Fruit fly (Drosophila melanogaster) whole organism, embryonic: ENCODE results near the gene Slh.

Source experiments
- CG11504 ChIP-seq: fragments of 200-800 bp; sonication (Bioruptor generic); optimal IDR thresholded peaks from 3 replicates; lab custom pipeline; 2019; ENCODE audit warnings: missing biosample characterization, mild to moderate bottlenecking, missing genetic modification characterization, moderate library complexity
- CG1233 ChIP-seq: fragments of 200-800 bp; sonication (Bioruptor generic); optimal IDR thresholded peaks from 4 replicates; lab custom pipeline; 2018; ENCODE audit warnings: missing biosample characterization, mild to moderate bottlenecking, missing genetic modification characterization
- CG13424 ChIP-seq: fragments of 200-800 bp; sonication (Bioruptor generic); optimal IDR thresholded peaks from 2 replicates; lab custom pipeline; 2019; ENCODE audit warnings: missing biosample characterization, mild to moderate bottlenecking, missing genetic modification characterization, moderate library complexity
- CG14050 ChIP-seq: fragments of 200-800 bp; sonication (Bioruptor generic); IDR thresholded peaks from 3 replicates; pipeline ENCODE4 v1.3.6; 2022; ENCODE audit warnings: missing biosample characterization, missing genetic modification characterization
- CG15269 ChIP-seq: fragments of 200-800 bp; sonication (Bioruptor generic); optimal IDR thresholded peaks from 2 replicates; lab custom pipeline; 2018; ENCODE audit warnings: missing biosample characterization, mild to moderate bottlenecking, missing genetic modification characterization, moderate library complexity
- CG15514 ChIP-seq: fragments of 200-800 bp; sonication (Bioruptor generic); optimal IDR thresholded peaks from 3 replicates; lab custom pipeline; 2017; ENCODE audit warnings: missing biosample characterization, missing genetic modification characterization, mild to moderate bottlenecking, moderate library complexity, missing genetic modification reagents
- CG18599 ChIP-seq: fragments of 200-800 bp; sonication (Bioruptor generic); optimal IDR thresholded peaks from 3 replicates; lab custom pipeline; 2017; ENCODE audit warnings: missing biosample characterization, missing genetic modification characterization, mild to moderate bottlenecking, moderate library complexity, missing genetic modification reagents
- CG2116 ChIP-seq: fragments of 200-800 bp; sonication (Bioruptor generic); optimal IDR thresholded peaks from 3 replicates; lab custom pipeline; 2018; ENCODE audit warnings: missing biosample characterization, mild to moderate bottlenecking, missing genetic modification characterization
- CG2120 ChIP-seq: fragments of 200-800 bp; sonication (Bioruptor generic); optimal IDR thresholded peaks from 3 replicates; lab custom pipeline; 2016; ENCODE audit warnings: missing biosample characterization, missing genetic modification characterization
- CG2875 ChIP-seq: fragments of 200-800 bp; sonication (Bioruptor generic); optimal IDR thresholded peaks from 2 replicates; lab custom pipeline; 2017; ENCODE audit warnings: missing biosample characterization, mild to moderate bottlenecking, missing genetic modification characterization, missing genetic modification reagents
- CG3065 ChIP-seq: fragments of 200-800 bp; sonication (Bioruptor generic); optimal IDR thresholded peaks from 2 replicates; lab custom pipeline; 2016; ENCODE audit warnings: missing biosample characterization, missing genetic modification characterization
- CG6813 ChIP-seq: fragments of 200-800 bp; sonication (Bioruptor generic); optimal IDR thresholded peaks from 2 replicates; lab custom pipeline; 2017; ENCODE audit warnings: missing biosample characterization, missing genetic modification characterization, mild to moderate bottlenecking, moderate library complexity, missing genetic modification reagents
- CG6854 ChIP-seq: fragments of 200-800 bp; sonication (Bioruptor generic); optimal IDR thresholded peaks from 3 replicates; lab custom pipeline; 2017; ENCODE audit warnings: missing biosample characterization, mild to moderate bottlenecking, missing genetic modification characterization
- CG7357 ChIP-seq: fragments of 200-800 bp; sonication (Bioruptor generic); IDR thresholded peaks from 3 replicates; pipeline ENCODE4 v1.3.6; 2022; ENCODE audit warnings: missing biosample characterization, missing genetic modification characterization
- CG7556 ChIP-seq: fragments of 200-800 bp; sonication (Bioruptor generic); optimal IDR thresholded peaks from 2 replicates; lab custom pipeline; 2017; ENCODE audit warnings: missing biosample characterization, mild to moderate bottlenecking, missing genetic modification characterization
- CG7839 ChIP-seq: fragments of 200-800 bp; sonication (Bioruptor generic); optimal IDR thresholded peaks from 3 replicates; lab custom pipeline; 2018; ENCODE audit warnings: missing biosample characterization, mild to moderate bottlenecking, missing genetic modification characterization, moderate library complexity
- CG8290 ChIP-seq, 3 experiments: fragments of 200-800 bp; sonication (Bioruptor generic); optimal IDR thresholded peaks; 2 replicates each; lab custom pipeline; 2016 to 2019; ENCODE audit warnings: missing biosample characterization in 3 of 3, missing genetic modification characterization in 3 of 3, mild to moderate bottlenecking in 2 of 3, moderate library complexity in 1 of 3
- CG8388 ChIP-seq: fragments of 200-800 bp; sonication (Bioruptor generic); optimal IDR thresholded peaks from 2 replicates; lab custom pipeline; 2019; ENCODE audit warnings: missing biosample characterization, mild to moderate bottlenecking, missing genetic modification characterization, moderate library complexity
- CG8924 ChIP-seq: fragments of 200-800 bp; optimal IDR thresholded peaks from 3 replicates; lab custom pipeline; 2019; ENCODE audit warnings: missing biosample characterization, mild to moderate bottlenecking, missing genetic modification characterization, moderate library complexity
- CG9817 ChIP-seq: fragments of 200-800 bp; sonication (Bioruptor generic); optimal IDR thresholded peaks from 2 replicates; lab custom pipeline; 2018; ENCODE audit warnings: missing biosample characterization, mild to moderate bottlenecking, missing genetic modification characterization, moderate library complexity
- Eip74EF ChIP-seq, 2 experiments: fragments of 200-800 bp in 1 of 2; fragments of >200 bp in 1 of 2; sonication (Bioruptor generic) in 1 of 2; optimal IDR thresholded peaks; 2 replicates each; lab custom pipeline; 2017 to 2019; ENCODE audit warnings: missing biosample characterization in 2 of 2, missing genetic modification characterization in 2 of 2, mild to moderate bottlenecking in 1 of 2, moderate library complexity in 1 of 2
- Elba2 ChIP-seq: fragments of 200-800 bp; sonication (Bioruptor generic); optimal IDR thresholded peaks from 3 replicates; lab custom pipeline; 2016; ENCODE audit warnings: missing biosample characterization, missing genetic modification characterization
- HLH54F ChIP-seq: fragments of 200-800 bp; sonication (Bioruptor generic); optimal IDR thresholded peaks from 3 replicates; lab custom pipeline; 2016; ENCODE audit warnings: missing biosample characterization, missing genetic modification characterization
- MESR4 ChIP-seq: fragments of 200-800 bp; sonication (Bioruptor generic); optimal IDR thresholded peaks from 2 replicates; lab custom pipeline; 2018; ENCODE audit warnings: missing biosample characterization, mild to moderate bottlenecking, missing genetic modification characterization, moderate library complexity
- Meics ChIP-seq: fragments of 200-800 bp; sonication (Bioruptor generic); optimal IDR thresholded peaks from 2 replicates; lab custom pipeline; 2017; ENCODE audit warnings: missing biosample characterization, mild to moderate bottlenecking, missing genetic modification characterization
- NfI ChIP-seq: fragments of 200-800 bp; sonication (Bioruptor generic); optimal IDR thresholded peaks from 3 replicates; lab custom pipeline; 2018; ENCODE audit warnings: missing biosample characterization, mild to moderate bottlenecking, missing genetic modification characterization, moderate library complexity
- Ptx1 ChIP-seq: fragments of 200-800 bp; sonication (Bioruptor generic); IDR thresholded peaks from 2 replicates; pipeline ENCODE4 v1.3.6; 2022; ENCODE audit warnings: missing biosample characterization, missing genetic modification characterization
- Xrp1 ChIP-seq: fragments of 200-800 bp; sonication (Bioruptor generic); IDR thresholded peaks from 2 replicates; pipeline ENCODE4 v1.3.6; 2022; ENCODE audit warnings: missing biosample characterization, missing genetic modification characterization
- al ChIP-seq: fragments of 200-800 bp; sonication (Bioruptor generic); IDR thresholded peaks from 2 replicates; pipeline ENCODE4 v1.3.6; 2022; ENCODE audit warnings: missing biosample characterization, missing genetic modification characterization
- br ChIP-seq: fragments of >200 bp; optimal IDR thresholded peaks from 2 replicates; lab custom pipeline; 2017
- caup ChIP-seq: fragments of 200-800 bp; sonication (Bioruptor generic); optimal IDR thresholded peaks from 3 replicates; lab custom pipeline; 2017; ENCODE audit warnings: missing biosample characterization, mild to moderate bottlenecking, missing genetic modification characterization, moderate library complexity; ENCODE audit not compliant: severe bottlenecking
- ci ChIP-seq: fragments of 200-800 bp; sonication (Bioruptor generic); IDR thresholded peaks from 3 replicates; pipeline ENCODE4 v1.3.6; 2022; ENCODE audit warnings: missing biosample characterization, missing genetic modification characterization
- dysf ChIP-seq: fragments of 200-800 bp; sonication (Bioruptor generic); IDR thresholded peaks from 3 replicates; pipeline ENCODE4 v1.3.6; 2022; ENCODE audit warnings: missing biosample characterization, missing genetic modification characterization
- eve ChIP-seq, 2 experiments: fragments of >200 bp; optimal IDR thresholded peaks; 2 replicates each; lab custom pipeline; 2017; ENCODE audit warnings: missing biosample characterization in 2 of 2, missing genetic modification characterization in 2 of 2
- grau ChIP-seq: fragments of 200-800 bp; optimal IDR thresholded peaks from 3 replicates; lab custom pipeline; 2019; ENCODE audit warnings: missing biosample characterization, mild to moderate bottlenecking, missing genetic modification characterization, moderate library complexity
- gro ChIP-seq: fragments of 200-800 bp; sonication (Bioruptor generic); optimal IDR thresholded peaks from 2 replicates; lab custom pipeline; 2016; ENCODE audit warnings: missing biosample characterization, missing genetic modification characterization
- lab ChIP-seq: fragments of 200-800 bp; sonication (Bioruptor generic); optimal IDR thresholded peaks from 3 replicates; lab custom pipeline; 2017; ENCODE audit warnings: missing biosample characterization, missing genetic modification characterization, mild to moderate bottlenecking, moderate library complexity, missing genetic modification reagents
- lilli ChIP-seq: fragments of 200-800 bp; sonication (Bioruptor generic); optimal IDR thresholded peaks from 3 replicates; lab custom pipeline; 2016; ENCODE audit warnings: missing biosample characterization, missing genetic modification characterization
- odd ChIP-seq: fragments of 200-800 bp; sonication (Bioruptor generic); optimal IDR thresholded peaks from 2 replicates; lab custom pipeline; 2017; ENCODE audit warnings: missing biosample characterization, mild to moderate bottlenecking, missing genetic modification characterization
- org-1 ChIP-seq: fragments of 200-800 bp; sonication (Bioruptor generic); optimal IDR thresholded peaks from 2 replicates; lab custom pipeline; 2017; ENCODE audit warnings: missing biosample characterization, missing genetic modification characterization
- prd ChIP-seq, 3 experiments: fragments of >200 bp in 2 of 3; fragments of 200-800 bp in 1 of 3; sonication (Bioruptor generic) in 1 of 3; optimal IDR thresholded peaks in 2 of 3; IDR thresholded peaks in 1 of 3; 2 replicates in 2 of 3; 3 replicates in 1 of 3; pipeline versions ENCODE4 v1.3.6 to Lab custom; 2017 to 2022; ENCODE audit warnings: missing biosample characterization in 1 of 3, missing genetic modification characterization in 1 of 3
- psq ChIP-seq: fragments of 200-800 bp; sonication (Bioruptor generic); optimal IDR thresholded peaks from 2 replicates; lab custom pipeline; 2017; ENCODE audit warnings: missing biosample characterization, missing genetic modification characterization
- row ChIP-seq: fragments of 200-800 bp; sonication (Bioruptor generic); IDR thresholded peaks from 3 replicates; pipeline ENCODE4 v1.3.6; 2022; ENCODE audit warnings: missing biosample characterization, missing genetic modification characterization
- salm ChIP-seq: fragments of 200-800 bp; sonication (Bioruptor generic); optimal IDR thresholded peaks from 2 replicates; lab custom pipeline; 2018; ENCODE audit warnings: missing biosample characterization, mild to moderate bottlenecking, missing genetic modification characterization
- sens ChIP-seq: fragments of 200-800 bp; sonication (Bioruptor generic); peaks from one replicate; lab custom pipeline; 2016; ENCODE audit warnings: missing biosample characterization, missing genetic modification characterization
- sens-2 ChIP-seq: fragments of 200-800 bp; sonication (Bioruptor generic); IDR thresholded peaks from 2 replicates; pipeline ENCODE4 v1.3.6; 2022; ENCODE audit warnings: missing biosample characterization, missing genetic modification characterization
- slbo ChIP-seq: fragments of 200-800 bp; sonication (Bioruptor generic); IDR thresholded peaks from 2 replicates; pipeline ENCODE4 v1.3.6; 2022; ENCODE audit warnings: missing biosample characterization, missing genetic modification characterization
- stwl ChIP-seq: fragments of 200-800 bp; sonication (Bioruptor generic); optimal IDR thresholded peaks from 3 replicates; lab custom pipeline; 2018; ENCODE audit warnings: missing biosample characterization, mild to moderate bottlenecking, missing genetic modification characterization, moderate library complexity

The Slh gene

DNA sequence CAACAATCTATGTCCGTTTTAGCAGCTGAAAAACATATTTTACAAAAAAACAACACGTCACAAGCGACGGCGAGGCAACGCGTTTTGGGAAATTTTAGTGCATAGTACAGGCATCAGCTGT is at the start of gene Slh:
TSS of gene Slh (minus strand) at position 101 of the 121 bp plus-strand sequence.
- no peak for TF ChIP-seq CG2116
- peak; percentile 51 for TF ChIP-seq MESR4 (GFP tag; lab: Kevin White, UChicago)
- TF ChIP-seq, all 482 proteins: peak for 1

dm6 chr2L:2528097-2528496 is 35.6 kb upstream of the Slh start:
- TF ChIP-seq CG7556 (peak; percentile 35), CG1233 (GFP tag; lab: Kevin White, UChicago) (peak; percentile 13), CG7839 (tag; lab: Kevin White, UChicago) (peak; percentile 52), CG13424 (tag; lab: Kevin White, UChicago) (peak; percentile 42), grau (tag; lab: Kevin White, UChicago) (peak; percentile 26), CG8388 (GFP tag; lab: Kevin White, UChicago) (no peak), CG15514 (peak; percentile 17), sens-2 (GFP tag; lab: Robert Waterston, UW) (0 out of 2 replicates have a peak, but pooled peaks have one; percentile 18), psq (GFP tag; lab: Kevin White, UChicago) (no peak), Eip74EF (GFP tag; optimal IDR thresholded peaks at IDR 0.05; lab: Kevin White, UChicago) (no peak), NfI (GFP tag; lab: Kevin White, UChicago) (peak; percentile 48), al (GFP tag; lab: Robert Waterston, UW) (no peak), CG8290 (GFP tag; optimal IDR thresholded peaks at IDR 0.05; lab: Kevin White, UChicago) (no peak), CG8290 (tag; optimal IDR thresholded peaks at IDR 0.05; lab: Kevin White, UChicago) (peak in 1 of 2 experiments; percentile 70), salm (tag; lab: Kevin White, UChicago) (no peak), br (lab: Kevin White, UChicago) (no peak), CG8924 (peak; percentile 2), ci (GFP tag; lab: Robert Waterston, UW) (peak; percentile 54; the same call in 2 of the 3 replicates), Ptx1 (GFP tag; lab: Robert Waterston, UW) (peak; percentile 28; the same call in 1 of the 2 replicates), CG6854 (no peak), CG9817 (tag; lab: Kevin White, UChicago) (peak; percentile 31), CG18599 (GFP tag; lab: Kevin White, UChicago) (peak; percentile 70), eve (GFP tag; optimal IDR thresholded peaks at IDR 0.05; lab: Kevin White, UChicago) (peak in 1 of 2 experiments; percentile 8), lilli (GFP tag; lab: Kevin White, UChicago) (peak; percentile 15), Elba2 (GFP tag; lab: Kevin White, UChicago) (no peak), CG15269 (tag; lab: Kevin White, UChicago) (peak; percentile 39), CG3065 (GFP tag; lab: Kevin White, UChicago) (no peak), dysf (GFP tag; lab: Robert Waterston, UW) (0 out of 3 replicates have a peak, but pooled peaks have one; percentile 46), CG7357 (0 out of 3 replicates have a peak, but pooled peaks have one; percentile 23), Meics (peak; percentile 32), CG2120 (GFP tag; lab: Kevin White, UChicago) (peak; percentile 44), CG2875 (GFP tag; lab: Kevin White, UChicago) (no peak), lab (GFP tag; lab: Kevin White, UChicago) (peak; percentile 59), stwl (tag; lab: Kevin White, UChicago) (no peak), prd (optimal IDR thresholded peaks at IDR 0.05; lab: Kevin White, UChicago) (no peak), prd (GFP tag; IDR thresholded peaks at IDR 0.05; lab: Robert Waterston, UW) (0 out of 3 replicates have a peak, but pooled peaks have one; percentile 30), odd (no peak), CG6813 (GFP tag; lab: Kevin White, UChicago) (peak; percentile 10), org-1 (GFP tag; lab: Kevin White, UChicago) (no peak), Xrp1 (no peak), CG14050 (no peak), slbo (GFP tag; lab: Robert Waterston, UW) (peak; percentile 23; the same call in 1 of the 2 replicates), row (GFP tag; lab: Robert Waterston, UW) (peak; percentile 40; the same call in 1 of the 3 replicates), caup (peak; percentile 23), gro (no peak), CG11504 (peak; percentile 54), sens (GFP tag; lab: Kevin White, UChicago) (peak; percentile 82), HLH54F (GFP tag; lab: Kevin White, UChicago) (no peak)
